Worm (Caenorhabditis elegans): ENCODE measurements around the gene gpx-7.

Gene gpx-7

DNA sequence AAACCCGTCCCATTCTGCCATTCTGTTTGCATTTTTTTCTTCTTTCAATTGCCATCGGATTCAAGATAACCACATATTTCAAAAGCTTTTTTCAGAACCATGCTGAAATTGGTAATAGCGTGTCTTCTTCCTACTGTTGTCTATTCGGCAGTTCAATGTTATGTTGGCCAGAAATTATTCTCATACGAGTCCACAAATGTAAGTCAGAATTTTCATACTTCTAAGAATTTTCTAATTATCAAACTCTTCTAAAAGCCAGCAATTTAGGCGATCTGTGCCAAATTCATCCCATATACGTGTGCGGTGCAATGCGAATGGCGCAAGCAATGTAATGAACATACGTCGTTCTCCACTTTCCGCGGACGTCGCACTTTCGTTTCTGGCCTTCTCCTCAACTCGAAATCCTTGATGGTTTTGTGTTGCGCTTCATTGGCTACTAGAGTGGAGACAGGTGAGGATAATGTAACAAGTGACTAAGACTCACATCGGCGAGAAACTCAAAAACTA, 20.0 kb downstream of the gpx-7 start, which contains the start of gene ZK154.1:
ZK154.1 (plus strand) TSS at position 51 of the 507 bp plus-strand sequence.
- TF ChIP-seq syd-9 (tag; optimal IDR thresholded peaks at IDR 0.05) (no peak), ceh-19 (GFP tag; optimal IDR thresholded peaks at IDR 0.05) (no peak), pat-9 (tag; optimal IDR thresholded peaks at IDR 0.05) (no peak), sdc-2 (tag; optimal IDR thresholded peaks at IDR 0.05) (no peak), tbx-2 (tag; optimal IDR thresholded peaks at IDR 0.05) (no peak), che-1 (tag; optimal IDR thresholded peaks at IDR 0.05) (no peak), sox-2 (GFP tag; IDR thresholded peaks at IDR 0.05) (no peak), ref-2 (tag; optimal IDR thresholded peaks at IDR 0.05) (no peak), madf-2 (tag; optimal IDR thresholded peaks at IDR 0.05) (no peak), fkh-10 (GFP tag; optimal IDR thresholded peaks at IDR 0.05) (no peak), K02D7.2 (tag; optimal IDR thresholded peaks at IDR 0.05) (no peak), Y22D7AL.16 (tag; optimal IDR thresholded peaks at IDR 0.05) (no peak)

DNA sequence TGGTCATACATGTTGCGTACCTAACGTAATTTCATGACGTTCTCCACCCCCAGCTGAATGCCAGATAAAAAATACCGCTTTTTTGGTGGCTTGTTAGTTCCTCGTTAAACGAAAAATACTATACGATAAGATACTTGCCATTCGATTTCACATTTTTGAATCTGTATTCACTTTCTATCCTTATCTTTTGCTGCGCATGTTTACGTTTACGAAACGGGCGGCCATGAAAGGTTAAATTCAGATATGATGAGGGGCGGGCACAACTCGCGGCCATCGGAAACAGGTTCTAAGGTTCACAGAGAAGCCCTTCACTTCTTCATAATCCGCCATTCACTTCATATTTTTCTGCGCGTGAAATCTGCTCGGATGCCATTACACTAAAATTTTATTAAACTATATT, 20.8 kb downstream of the gpx-7 start:
- no peak for TF ChIP-seq ceh-9 (tag; optimal IDR thresholded peaks at IDR 0.05)
- no peak for TF ChIP-seq npax-4 (tag; optimal IDR thresholded peaks at IDR 0.05)
- no peak for TF ChIP-seq hlh-15 (tag; optimal IDR thresholded peaks at IDR 0.05)
- no peak for TF ChIP-seq ref-2 (tag; optimal IDR thresholded peaks at IDR 0.05)
- TF ChIP-seq nhr-232 (tag; optimal IDR thresholded peaks at IDR 0.05) = no peak
- no peak for TF ChIP-seq pha-4 (tag; optimal IDR thresholded peaks at IDR 0.05)
- TF ChIP-seq fax-1 (tag; optimal IDR thresholded peaks at IDR 0.05) = no peak
- TF ChIP-seq T23F11.4 (GFP tag; optimal IDR thresholded peaks at IDR 0.05) = no peak

DNA sequence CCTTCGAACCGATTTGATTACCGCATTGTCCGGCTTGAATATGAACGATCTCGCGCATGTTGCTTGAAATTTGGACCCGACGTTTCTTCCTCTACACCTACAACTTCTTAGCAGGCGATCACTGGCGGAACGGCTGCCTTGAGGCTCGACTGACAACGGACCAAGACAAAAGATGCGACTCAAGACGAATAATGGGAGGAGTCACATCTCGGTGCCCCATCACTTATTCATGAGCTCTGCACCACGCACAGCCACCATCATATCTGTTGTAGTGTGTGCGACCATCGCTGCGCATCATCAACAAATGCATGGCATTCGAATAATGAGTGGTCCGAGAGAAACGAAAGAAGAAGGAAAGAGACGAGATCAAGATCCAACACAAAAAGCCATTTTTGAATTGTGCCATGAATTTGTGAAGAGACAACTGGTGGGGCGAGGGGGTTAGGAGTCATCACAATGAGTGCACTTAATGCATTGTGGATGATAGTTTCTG, 23.0 kb downstream of the gpx-7 start, which contains the start of gene mec-7:
mec-7 (minus strand) TSS at position 181 of the 493 bp plus-strand sequence.
- TF ChIP-seq pag-3 (tag; optimal IDR thresholded peaks at IDR 0.05; ENCODE audit: borderline replicate concordance) = no peak
- TF ChIP-seq ceh-31 (tag; optimal IDR thresholded peaks at IDR 0.05) = peak; percentile 28
- no peak for TF ChIP-seq ceh-14 (tag; optimal IDR thresholded peaks at IDR 0.05)
- TF ChIP-seq ceh-24 (tag; optimal IDR thresholded peaks at IDR 0.05) = no peak
- TF ChIP-seq odd-2 (tag; optimal IDR thresholded peaks at IDR 0.05) = no peak
- TF ChIP-seq C08G9.2 (tag; optimal IDR thresholded peaks at IDR 0.05) = no peak
- no peak for TF ChIP-seq hlh-6 (tag; optimal IDR thresholded peaks at IDR 0.05)
- TF ChIP-seq eyg-1 (tag; optimal IDR thresholded peaks at IDR 0.05) = no peak

DNA sequence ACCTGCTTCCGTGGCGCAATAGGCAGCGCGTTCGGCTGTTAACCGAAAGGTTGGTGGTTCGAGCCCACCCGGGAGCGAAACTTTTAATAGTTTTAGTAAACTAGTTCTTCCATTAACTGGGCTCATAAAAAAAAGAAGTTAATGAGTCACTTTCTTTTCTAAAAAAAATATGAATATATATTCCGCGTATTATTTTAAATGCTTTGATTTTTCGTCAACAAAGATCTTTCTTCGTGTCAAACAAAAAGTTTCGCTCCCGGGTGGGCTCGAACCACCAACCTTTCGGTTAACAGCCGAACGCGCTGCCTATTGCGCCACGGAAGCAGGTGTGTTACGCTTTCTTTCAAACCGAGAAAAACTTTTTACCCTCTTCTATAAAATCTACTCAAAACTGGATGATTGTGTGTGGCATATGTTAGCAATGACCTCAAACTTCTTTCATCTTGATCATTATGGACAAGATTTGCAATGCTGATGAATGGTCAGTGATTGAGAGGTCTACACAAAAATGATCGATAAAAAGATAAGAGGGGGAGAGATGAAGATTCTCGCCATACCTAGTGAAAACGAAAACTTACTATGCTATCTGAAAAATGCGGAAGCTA, 25.8 kb downstream of the gpx-7 start:
- TF ChIP-seq pha-4 (tag; optimal IDR thresholded peaks at IDR 0.05) = no peak
- TF ChIP-seq elt-2 (tag; optimal IDR thresholded peaks at IDR 0.05) = no peak
- no peak for TF ChIP-seq sdc-2 (tag; optimal IDR thresholded peaks at IDR 0.05)
- no peak for TF ChIP-seq lin-11 (tag; optimal IDR thresholded peaks at IDR 0.05)
- TF ChIP-seq zip-5 (tag; optimal IDR thresholded peaks at IDR 0.05) = no peak
- TF ChIP-seq ceh-31 (tag; optimal IDR thresholded peaks at IDR 0.05) = no peak
- TF ChIP-seq Y22D7AL.16 (tag; optimal IDR thresholded peaks at IDR 0.05) = no peak
- no peak for TF ChIP-seq odd-2 (tag; optimal IDR thresholded peaks at IDR 0.05)
- no peak for TF ChIP-seq ceh-48 (tag; optimal IDR thresholded peaks at IDR 0.05)
- no peak for TF ChIP-seq elt-4 (tag; optimal IDR thresholded peaks at IDR 0.05)
- TF ChIP-seq unc-86 (tag; optimal IDR thresholded peaks at IDR 0.05) = no peak
- no peak for TF ChIP-seq pha-2 (tag; optimal IDR thresholded peaks at IDR 0.05)

DNA sequence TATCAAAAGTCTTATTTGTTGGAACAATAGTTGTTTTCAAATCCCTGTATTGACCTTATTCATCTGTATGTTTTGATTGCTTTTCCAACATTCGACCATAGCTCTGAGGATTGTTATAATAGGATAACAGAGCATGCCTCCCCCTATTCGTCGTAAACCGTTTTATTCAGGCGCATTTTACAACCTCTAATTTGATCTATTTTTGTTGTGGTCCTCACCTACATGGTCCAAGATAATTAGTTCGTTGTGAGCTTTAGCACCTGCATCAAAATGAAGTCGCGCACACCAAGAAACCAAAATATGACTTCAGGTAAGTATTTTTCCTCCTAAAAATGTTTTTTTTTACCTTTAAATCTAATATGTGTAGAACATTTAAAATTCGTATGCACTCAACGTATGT, 46.8 kb downstream of the gpx-7 start, which contains the start of gene deg-1:
deg-1 (plus strand) TSS at position 301 of the 400 bp plus-strand sequence.
- no peak for TF ChIP-seq ceh-18 (tag; optimal IDR thresholded peaks at IDR 0.05)

Measured in whole organism, late embryonic.